Worm (Caenorhabditis elegans) whole organism, L1 larva: Measurements from ENCODE around the gene F18G5.6.
A peak's percentile ranks its signal among the peaks of the same experiment; 100 is the strongest.

ENCODE experiments used
- C16A3.4 ChIP-seq: fragments of 150-350 bp; optimal IDR thresholded peaks from 2 replicates; lab custom pipeline; 2014; ENCODE audit warnings: missing biosample characterization, missing genetic modification characterization
- F16B12.6 ChIP-seq: fragments of 150-350 bp; optimal IDR thresholded peaks from 2 replicates; lab custom pipeline; 2014; ENCODE audit warnings: missing biosample characterization, missing genetic modification characterization
- Y116A8C.19 ChIP-seq: sonication (generic microtip); optimal IDR thresholded peaks from 2 replicates; lab custom pipeline; 2016; ENCODE audit warnings: missing compliant biosample characterization, missing genetic modification characterization, borderline replicate concordance
- aha-1 ChIP-seq: fragments of 150-350 bp; optimal IDR thresholded peaks from 2 replicates; lab custom pipeline; 2014; ENCODE audit warnings: missing biosample characterization, missing genetic modification characterization
- blmp-1 ChIP-seq: fragments of 150-350 bp; optimal IDR thresholded peaks from 2 replicates; lab custom pipeline; 2014; ENCODE audit warnings: missing biosample characterization, missing genetic modification characterization
- ceh-63 ChIP-seq: fragments of 200-800 bp; sonication (Bioruptor generic); optimal IDR thresholded peaks from 2 replicates; lab custom pipeline; 2018; ENCODE audit warnings: mild to moderate bottlenecking, missing genetic modification characterization, missing compliant biosample characterization
- ceh-8 ChIP-seq: fragments of 200-800 bp; sonication (Bioruptor generic); optimal IDR thresholded peaks from 2 replicates; lab custom pipeline; 2018; ENCODE audit warnings: mild to moderate bottlenecking, missing genetic modification characterization, moderate library complexity, missing compliant biosample characterization
- ceh-82 ChIP-seq, 3 experiments: fragments of 150-350 bp in 1 of 3; sonication (generic microtip) in 2 of 3; optimal IDR thresholded peaks; 2 replicates each; lab custom pipeline; 2014 to 2017; ENCODE audit warnings: missing biosample characterization in 3 of 3, missing genetic modification characterization in 3 of 3
- ceh-90 ChIP-seq: sonication (generic microtip); optimal IDR thresholded peaks from 2 replicates; lab custom pipeline; 2016; ENCODE audit warnings: missing genetic modification characterization, missing compliant biosample characterization
- dpl-1 ChIP-seq, 3 experiments: fragments of 150-350 bp in 2 of 3; sonication (generic microtip) in 1 of 3; optimal IDR thresholded peaks; 2 replicates each; lab custom pipeline; 2014 to 2017; ENCODE audit warnings: missing biosample characterization in 3 of 3, missing genetic modification characterization in 3 of 3, missing genetic modification reagents in 3 of 3
- efl-1 ChIP-seq, 4 experiments: fragments of 150-350 bp; optimal IDR thresholded peaks in 3 of 4; peaks in 1 of 4; 1 replicate in 1 of 4; 2 replicates in 3 of 4; lab custom pipeline; 2014; ENCODE audit warnings: missing biosample characterization in 2 of 4, missing genetic modification characterization in 2 of 4, missing genetic modification reagents in 2 of 4
- elt-3 ChIP-seq, 6 experiments: fragments of 150-350 bp in 1 of 6; sonication (generic microtip); optimal IDR thresholded peaks; 2 replicates each; lab custom pipeline; 2017 to 2018; ENCODE audit warnings: missing biosample characterization in 6 of 6, missing genetic modification characterization in 6 of 6, inconsistent platforms in 1 of 6
- fkh-10 ChIP-seq: sonication (generic microtip); optimal IDR thresholded peaks from 2 replicates; lab custom pipeline; 2017; ENCODE audit warnings: missing biosample characterization, missing genetic modification reagents, missing genetic modification characterization
- fkh-8 ChIP-seq: sonication (generic microtip); optimal IDR thresholded peaks from 2 replicates; lab custom pipeline; 2016; ENCODE audit warnings: mild to moderate bottlenecking, missing genetic modification characterization, missing compliant biosample characterization
- fos-1 ChIP-seq: fragments of 150-350 bp; optimal IDR thresholded peaks from 2 replicates; lab custom pipeline; 2014; ENCODE audit warnings: missing biosample characterization, missing genetic modification characterization
- grh-1 ChIP-seq: fragments of 200-800 bp; sonication (Bioruptor generic); IDR thresholded peaks from 2 replicates; pipeline ENCODE4 v1.3.6; 2022; ENCODE audit warnings: missing genetic modification reagents, missing genetic modification characterization, missing compliant biosample characterization
- hlh-17 ChIP-seq: fragments of 200-800 bp; sonication (Bioruptor generic); optimal IDR thresholded peaks from 2 replicates; lab custom pipeline; 2018; ENCODE audit warnings: missing genetic modification characterization, mild to moderate bottlenecking, missing compliant biosample characterization, moderate library complexity, borderline replicate concordance
- jun-1 ChIP-seq: fragments of 150-350 bp; optimal IDR thresholded peaks from 2 replicates; lab custom pipeline; 2014; ENCODE audit warnings: missing biosample characterization, missing genetic modification reagents, missing genetic modification characterization
- lin-14 ChIP-seq: fragments of 200-800 bp; sonication (Bioruptor generic); optimal IDR thresholded peaks from 2 replicates; lab custom pipeline; 2018; ENCODE audit warnings: mild to moderate bottlenecking, missing genetic modification characterization, moderate library complexity, missing compliant biosample characterization
- lin-35 ChIP-seq, 2 experiments: fragments of 150-350 bp; optimal IDR thresholded peaks; 2 replicates each; lab custom pipeline; 2014; ENCODE audit warnings: missing biosample characterization in 2 of 2, missing genetic modification characterization in 2 of 2, missing genetic modification reagents in 2 of 2
- lin-39 ChIP-seq: fragments of 150-350 bp; optimal IDR thresholded peaks from 2 replicates; lab custom pipeline; 2014; ENCODE audit warnings: missing biosample characterization, missing genetic modification reagents, missing genetic modification characterization
- lsy-2 ChIP-seq, 2 experiments: fragments of 150-350 bp; optimal IDR thresholded peaks; 2 replicates each; lab custom pipeline; 2014; ENCODE audit warnings: missing biosample characterization in 2 of 2, missing genetic modification characterization in 2 of 2
- mdl-1 ChIP-seq, 2 experiments: fragments of 150-350 bp; optimal IDR thresholded peaks; 2 replicates each; lab custom pipeline; 2014 to 2017; ENCODE audit warnings: missing biosample characterization in 2 of 2, missing genetic modification characterization in 2 of 2, inconsistent platforms in 1 of 2
- mep-1 ChIP-seq: fragments of 150-350 bp; optimal IDR thresholded peaks from 2 replicates; lab custom pipeline; 2014; ENCODE audit warnings: missing biosample characterization, missing genetic modification characterization
- nhr-11 ChIP-seq: fragments of 150-350 bp; optimal IDR thresholded peaks from 2 replicates; lab custom pipeline; 2014; ENCODE audit warnings: missing biosample characterization, missing genetic modification characterization
- nhr-12 ChIP-seq: sonication (generic microtip); optimal IDR thresholded peaks from 2 replicates; lab custom pipeline; 2017; ENCODE audit warnings: missing biosample characterization, missing genetic modification characterization
- nhr-19 ChIP-seq: fragments of 200-800 bp; sonication (Bioruptor generic); conservative IDR thresholded peaks from 2 replicates; pipeline ENCODE4 v1.3.6; 2022; ENCODE audit warnings: missing genetic modification characterization, missing compliant biosample characterization
- nhr-20 ChIP-seq: sonication (generic microtip); optimal IDR thresholded peaks from 2 replicates; lab custom pipeline; 2016; ENCODE audit warnings: mild to moderate bottlenecking, missing genetic modification characterization, missing compliant biosample characterization
- nhr-47 ChIP-seq: sonication (generic microtip); optimal IDR thresholded peaks from 2 replicates; lab custom pipeline; 2016; ENCODE audit warnings: mild to moderate bottlenecking, missing genetic modification characterization, moderate library complexity, missing compliant biosample characterization
- nhr-71 ChIP-seq: sonication (generic microtip); optimal IDR thresholded peaks from 2 replicates; lab custom pipeline; 2016; ENCODE audit warnings: mild to moderate bottlenecking, missing genetic modification characterization, moderate library complexity, missing compliant biosample characterization
- nhr-84 ChIP-seq: sonication (generic microtip); optimal IDR thresholded peaks from 2 replicates; lab custom pipeline; 2017; ENCODE audit warnings: missing biosample characterization, missing genetic modification characterization
- nhr-85 ChIP-seq: sonication (generic microtip); peaks from one replicate; lab custom pipeline; 2016; ENCODE audit warnings: missing genetic modification characterization, inconsistent platforms, missing compliant biosample characterization
- nhr-90 ChIP-seq: sonication (generic microtip); optimal IDR thresholded peaks from 2 replicates; lab custom pipeline; 2016; ENCODE audit warnings: mild to moderate bottlenecking, missing genetic modification characterization, missing compliant biosample characterization; ENCODE audit not compliant: poor library complexity
- pax-3 ChIP-seq: fragments of 200-800 bp; sonication (Bioruptor generic); optimal IDR thresholded peaks from 2 replicates; lab custom pipeline; 2018; ENCODE audit warnings: mild to moderate bottlenecking, missing genetic modification characterization, moderate library complexity, missing compliant biosample characterization
- rnt-1 ChIP-seq: sonication (generic microtip); optimal IDR thresholded peaks from 2 replicates; lab custom pipeline; 2016; ENCODE audit warnings: mild to moderate bottlenecking, missing genetic modification characterization, moderate library complexity, missing compliant biosample characterization
- skn-1 ChIP-seq: fragments of 150-350 bp; optimal IDR thresholded peaks from 2 replicates; lab custom pipeline; 2014; ENCODE audit warnings: missing biosample characterization, missing genetic modification characterization
- snu-23 ChIP-seq: sonication (generic microtip); optimal IDR thresholded peaks from 2 replicates; lab custom pipeline; 2016; ENCODE audit warnings: missing genetic modification characterization, missing compliant biosample characterization
- swsn-7 ChIP-seq: sonication (generic microtip); optimal IDR thresholded peaks from 2 replicates; lab custom pipeline; 2016; ENCODE audit warnings: missing genetic modification characterization, missing compliant biosample characterization
- tbx-2 ChIP-seq: sonication (generic microtip); optimal IDR thresholded peaks from 2 replicates; lab custom pipeline; 2016; ENCODE audit warnings: missing genetic modification characterization, missing compliant biosample characterization
- unc-130 ChIP-seq: fragments of 150-350 bp; optimal IDR thresholded peaks from 2 replicates; lab custom pipeline; 2017; ENCODE audit warnings: missing biosample characterization, missing genetic modification characterization, inconsistent platforms
- unc-30 ChIP-seq: sonication (generic microtip); optimal IDR thresholded peaks from 2 replicates; lab custom pipeline; 2017; ENCODE audit warnings: missing biosample characterization, missing genetic modification characterization
- unc-62 ChIP-seq: fragments of 150-350 bp; optimal IDR thresholded peaks from 2 replicates; lab custom pipeline; 2014; ENCODE audit warnings: missing biosample characterization, missing genetic modification reagents, missing genetic modification characterization
- unc-98 ChIP-seq: fragments of 200-800 bp; sonication (Bioruptor generic); IDR thresholded peaks from 2 replicates; pipeline ENCODE4 v1.3.6; 2022; ENCODE audit warnings: missing genetic modification characterization, missing compliant biosample characterization
- ztf-4 ChIP-seq: fragments of 150-350 bp; optimal IDR thresholded peaks from 2 replicates; lab custom pipeline; 2014; ENCODE audit warnings: missing biosample characterization, missing genetic modification characterization

Gene F18G5.6

DNA sequence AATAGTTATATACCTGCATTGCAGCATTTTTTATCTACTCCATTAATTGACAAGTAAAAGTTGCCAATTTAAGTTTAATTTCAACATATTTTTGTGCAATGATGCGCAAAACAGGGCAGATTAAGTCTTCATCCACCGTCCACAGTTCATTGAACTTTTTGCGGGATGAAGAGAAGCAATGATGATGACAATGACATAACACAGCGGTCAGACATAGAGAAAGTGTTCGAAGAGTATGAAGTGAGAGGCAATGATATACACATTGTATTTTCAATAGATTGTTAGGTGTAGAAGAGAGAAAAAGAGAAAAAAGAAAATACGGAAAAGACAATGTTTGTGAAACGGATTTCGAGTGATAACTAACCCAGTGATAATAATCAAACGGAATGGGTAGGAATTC, 37.2 kb downstream of the F18G5.6 start:
- TF ChIP-seq Y116A8C.19 (tag; lab: Kevin White, UChicago) (no peak), mep-1 (tag; lab: Kevin White, UChicago) (peak; percentile 32), elt-3 (tag; optimal IDR thresholded peaks at IDR 0.05; lab: Kevin White, UChicago) (peak in 1 of 6 experiments; percentile 9), skn-1 (tag; lab: Kevin White, UChicago) (peak; percentile 21), lin-14 (GFP tag; lab: Kevin White, UChicago) (peak; percentile 39), nhr-90 (tag; lab: Kevin White, UChicago) (no peak), blmp-1 (tag; lab: Kevin White, UChicago) (peak; percentile 87), fkh-8 (tag; lab: Kevin White, UChicago) (no peak)

DNA sequence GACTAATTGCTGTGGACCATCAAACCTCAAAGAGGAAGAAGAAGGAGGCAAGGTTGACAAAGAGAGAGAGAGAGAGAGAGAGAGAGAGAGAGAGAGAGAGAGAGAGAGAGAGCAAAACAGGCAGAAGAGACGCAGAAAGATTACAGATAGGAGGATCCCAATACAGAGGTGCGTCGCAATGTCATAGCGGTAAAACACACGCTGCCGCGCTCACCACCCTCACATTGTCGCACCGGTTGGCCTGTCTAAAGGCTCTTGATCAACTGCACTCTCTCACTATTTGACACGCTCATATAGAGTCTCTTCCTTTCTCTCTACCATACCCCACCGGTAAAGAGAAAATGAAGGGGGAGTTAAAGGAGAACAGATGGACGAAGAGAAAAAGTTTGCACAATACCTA, 38.9 kb downstream of the F18G5.6 start:
- TF ChIP-seq swsn-7 (tag; lab: Kevin White, UChicago) (peak; percentile 17), lin-35 (GFP tag; optimal IDR thresholded peaks at IDR 0.05; lab: Kevin White, UChicago) (peak; percentile 18 to 53), jun-1 (tag; lab: Kevin White, UChicago) (peak; percentile 23), nhr-85 (tag; lab: Kevin White, UChicago) (peak; percentile 93), nhr-90 (tag; lab: Kevin White, UChicago) (peak; percentile 55), lsy-2 (tag; optimal IDR thresholded peaks at IDR 0.05; lab: Kevin White, UChicago) (peak in 1 of 2 experiments; percentile 14), nhr-71 (tag; lab: Kevin White, UChicago) (peak; percentile 49), nhr-84 (tag; lab: Kevin White, UChicago) (no peak), tbx-2 (tag; lab: Kevin White, UChicago) (peak; percentile 34), mdl-1 (tag; optimal IDR thresholded peaks at IDR 0.05; lab: Kevin White, UChicago) (peak in 1 of 2 experiments; percentile 65), Y116A8C.19 (tag; lab: Kevin White, UChicago) (no peak), efl-1 (optimal IDR thresholded peaks at IDR 0.05; lab: Kevin White, UChicago) (peak in 1 of 2 experiments; percentile 40), efl-1 (GFP tag; optimal IDR thresholded peaks at IDR 0.05 in 1 of 2; lab: Kevin White, UChicago) (no peak), nhr-11 (tag; lab: Kevin White, UChicago) (no peak), C16A3.4 (tag; lab: Kevin White, UChicago) (peak; percentile 18), ceh-90 (tag; lab: Kevin White, UChicago) (no peak), nhr-47 (tag; lab: Kevin White, UChicago) (peak; percentile 9), lin-14 (GFP tag; lab: Kevin White, UChicago) (peak; percentile 75), elt-3 (tag; optimal IDR thresholded peaks at IDR 0.05; lab: Kevin White, UChicago) (peak in 2 of 6 experiments; percentile 20 to 21), nhr-20 (tag; lab: Kevin White, UChicago) (peak; percentile 51), skn-1 (tag; lab: Kevin White, UChicago) (peak; percentile 3), ceh-8 (GFP tag; lab: Kevin White, UChicago) (no peak), grh-1 (peak; percentile 44; the same call in 1 of the 2 replicates), blmp-1 (tag; lab: Kevin White, UChicago) (peak; percentile 38), snu-23 (GFP tag; lab: Kevin White, UChicago) (peak; percentile 68), nhr-19 (peak; percentile 31), rnt-1 (tag; lab: Kevin White, UChicago) (peak; percentile 49)
- TF ChIP-seq, all 84 proteins: peak for 21

DNA sequence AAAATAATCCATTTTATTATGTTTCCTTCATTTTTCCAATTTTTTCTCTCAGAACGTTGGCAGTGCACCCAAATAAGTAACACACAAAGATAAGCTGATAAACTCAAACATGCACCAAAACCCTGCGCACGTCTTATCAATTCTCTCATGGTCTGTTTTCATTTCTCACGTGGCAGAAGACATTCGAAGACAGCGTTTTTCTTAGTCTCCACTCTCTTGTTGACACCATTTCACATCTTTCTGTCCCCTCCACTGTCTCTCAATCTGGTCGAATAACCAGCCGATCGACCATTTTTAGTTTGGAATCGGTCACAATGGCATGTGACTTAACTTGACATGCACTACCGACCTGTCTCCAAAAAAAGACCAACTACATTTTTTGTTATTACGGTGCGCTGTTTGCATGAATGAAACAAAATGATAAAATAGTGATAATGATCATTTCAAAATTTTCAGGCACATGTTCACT, 50.2 kb downstream of the F18G5.6 start, which contains the start of gene C35B8.3:
TSS of gene C35B8.3 (plus strand) at position 51 of the 469 bp plus-strand sequence.
- TF ChIP-seq dpl-1 (GFP tag; optimal IDR thresholded peaks at IDR 0.05; lab: Kevin White, UChicago), result peak in 1 of 3 experiments; percentile 6
- TF ChIP-seq rnt-1 (tag; lab: Kevin White, UChicago), result no peak
- peak; percentile 91 for TF ChIP-seq nhr-85 (tag; lab: Kevin White, UChicago)
- peak; percentile 34 for TF ChIP-seq nhr-19
- TF ChIP-seq C16A3.4 (tag; lab: Kevin White, UChicago), result peak; percentile 40
- TF ChIP-seq mdl-1 (tag; optimal IDR thresholded peaks at IDR 0.05; lab: Kevin White, UChicago), result peak in 1 of 2 experiments; percentile 88
- TF ChIP-seq pax-3 (tag; lab: Kevin White, UChicago), result no peak
- TF ChIP-seq ztf-4 (tag; lab: Kevin White, UChicago), result no peak
- no peak for TF ChIP-seq hlh-17 (GFP tag; lab: Kevin White, UChicago)
- no peak for TF ChIP-seq aha-1 (tag; lab: Kevin White, UChicago)
- TF ChIP-seq unc-30 (tag; lab: Kevin White, UChicago), result no peak
- no peak for TF ChIP-seq nhr-12 (tag; lab: Kevin White, UChicago)
- TF ChIP-seq nhr-84 (tag; lab: Kevin White, UChicago), result no peak
- TF ChIP-seq F16B12.6 (tag; lab: Kevin White, UChicago), result no peak
- no peak for TF ChIP-seq lin-39 (tag; lab: Kevin White, UChicago)
- TF ChIP-seq ceh-63 (GFP tag; lab: Kevin White, UChicago), result no peak
- no peak for TF ChIP-seq fkh-8 (tag; lab: Kevin White, UChicago)
- TF ChIP-seq unc-98 (GFP tag; lab: Robert Waterston, UW), result no peak
- no peak for TF ChIP-seq ceh-8 (GFP tag; lab: Kevin White, UChicago)
- TF ChIP-seq fos-1 (tag; lab: Kevin White, UChicago), result no peak
- TF ChIP-seq nhr-20 (tag; lab: Kevin White, UChicago), result peak; percentile 90
- TF ChIP-seq fkh-10, result no peak
- TF ChIP-seq grh-1, result 0 out of 2 replicates have a peak, but pooled peaks have one; percentile 36
- no peak for TF ChIP-seq nhr-47 (tag; lab: Kevin White, UChicago)
- TF ChIP-seq unc-62 (GFP tag; lab: Kevin White, UChicago), result no peak
- TF ChIP-seq ceh-82 (tag; optimal IDR thresholded peaks at IDR 0.05; lab: Kevin White, UChicago), result no peak
- TF ChIP-seq unc-130, result peak; percentile 60
